Fruit fly (Drosophila melanogaster) whole organism, embryonic: ENCODE data around the gene CG14088.
A peak's percentile ranks its signal among the peaks of the same experiment; 100 is the strongest.

ENCODE experiments used
- Adf1 ChIP-seq: fragments of 200-800 bp; sonication (Bioruptor generic); IDR thresholded peaks from 2 replicates; pipeline ENCODE4 v1.3.6; 2022; ENCODE audit warnings: missing biosample characterization, missing genetic modification characterization
- Atf-2 ChIP-seq: fragments of 200-800 bp; sonication (Bioruptor generic); optimal IDR thresholded peaks from 2 replicates; lab custom pipeline; 2016; ENCODE audit warnings: missing biosample characterization, missing genetic modification characterization
- Bgb ChIP-seq: fragments of 200-800 bp; sonication (Bioruptor generic); IDR thresholded peaks from 2 replicates; pipeline ENCODE4 v1.3.6; 2022; ENCODE audit warnings: missing biosample characterization, missing genetic modification characterization; ENCODE audit not compliant: partially characterized antibody
- BtbVII ChIP-seq: fragments of 200-800 bp; sonication (Bioruptor generic); optimal IDR thresholded peaks from 3 replicates; lab custom pipeline; 2017; ENCODE audit warnings: missing biosample characterization, mild to moderate bottlenecking, missing genetic modification characterization
- CG10209 ChIP-seq: fragments of 200-800 bp; sonication (Bioruptor generic); optimal IDR thresholded peaks from 3 replicates; lab custom pipeline; 2017; ENCODE audit warnings: missing biosample characterization, mild to moderate bottlenecking, missing genetic modification characterization, missing genetic modification reagents
- CG10321 ChIP-seq: fragments of 200-800 bp; sonication (Bioruptor generic); IDR thresholded peaks from 2 replicates; pipeline ENCODE4 v1.3.6; 2022; ENCODE audit warnings: missing biosample characterization, missing genetic modification characterization
- CG10543 ChIP-seq: fragments of 200-800 bp; sonication (Bioruptor generic); optimal IDR thresholded peaks from 3 replicates; lab custom pipeline; 2017; ENCODE audit warnings: missing biosample characterization, mild to moderate bottlenecking, missing genetic modification characterization, moderate library complexity
- CG12104 ChIP-seq: fragments of 200-800 bp; sonication (Bioruptor generic); optimal IDR thresholded peaks from 3 replicates; lab custom pipeline; 2016; ENCODE audit warnings: missing biosample characterization, missing genetic modification characterization
- CG12155 ChIP-seq: fragments of 200-800 bp; sonication (Bioruptor generic); optimal IDR thresholded peaks from 3 replicates; lab custom pipeline; 2016; ENCODE audit warnings: missing biosample characterization, missing genetic modification characterization
- CG12299 ChIP-seq: fragments of 200-800 bp; sonication (Bioruptor generic); optimal IDR thresholded peaks from 2 replicates; lab custom pipeline; 2018; ENCODE audit warnings: missing biosample characterization, mild to moderate bottlenecking, missing genetic modification characterization
- CG13424 ChIP-seq: fragments of 200-800 bp; sonication (Bioruptor generic); optimal IDR thresholded peaks from 2 replicates; lab custom pipeline; 2019; ENCODE audit warnings: missing biosample characterization, mild to moderate bottlenecking, missing genetic modification characterization, moderate library complexity
- CG14710 ChIP-seq: fragments of 200-800 bp; sonication (Bioruptor generic); optimal IDR thresholded peaks from 3 replicates; lab custom pipeline; 2019; ENCODE audit warnings: missing biosample characterization, mild to moderate bottlenecking, missing genetic modification characterization, moderate library complexity
- CG14860 ChIP-seq: fragments of 200-800 bp; sonication (Bioruptor generic); IDR thresholded peaks from 3 replicates; pipeline ENCODE4 v1.3.6; 2022; ENCODE audit warnings: missing biosample characterization, missing genetic modification characterization; ENCODE audit not compliant: partially characterized antibody
- CG15601 ChIP-seq: fragments of 200-800 bp; sonication (Bioruptor generic); optimal IDR thresholded peaks from 3 replicates; lab custom pipeline; 2019; ENCODE audit warnings: missing biosample characterization, mild to moderate bottlenecking, missing genetic modification characterization, moderate library complexity
- CG17186 ChIP-seq: fragments of 200-800 bp; sonication (Bioruptor generic); optimal IDR thresholded peaks from 3 replicates; lab custom pipeline; 2017; ENCODE audit warnings: missing biosample characterization, missing genetic modification reagents, missing genetic modification characterization
- CG17385 ChIP-seq: fragments of 200-800 bp; sonication (Bioruptor generic); optimal IDR thresholded peaks from 3 replicates; lab custom pipeline; 2018; ENCODE audit warnings: missing biosample characterization, mild to moderate bottlenecking, missing genetic modification characterization
- CG18262 ChIP-seq: fragments of 200-800 bp; optimal IDR thresholded peaks from 3 replicates; lab custom pipeline; 2019; ENCODE audit warnings: missing biosample characterization, mild to moderate bottlenecking, missing genetic modification characterization, moderate library complexity
- CG2712 ChIP-seq: fragments of 200-800 bp; optimal IDR thresholded peaks from 3 replicates; lab custom pipeline; 2019; ENCODE audit warnings: missing biosample characterization, mild to moderate bottlenecking, missing genetic modification characterization, moderate library complexity
- CG32767 ChIP-seq: fragments of 200-800 bp; sonication (Bioruptor generic); IDR thresholded peaks from 2 replicates; pipeline ENCODE4 v1.3.6; 2022; ENCODE audit warnings: missing biosample characterization, missing genetic modification characterization
- CG42726 ChIP-seq: fragments of 200-800 bp; sonication (Bioruptor generic); IDR thresholded peaks from 2 replicates; pipeline ENCODE4 v1.3.6; 2022; ENCODE audit warnings: missing biosample characterization, missing genetic modification characterization; ENCODE audit not compliant: partially characterized antibody
- CG4617 ChIP-seq: fragments of 200-800 bp; sonication (Bioruptor generic); optimal IDR thresholded peaks from 3 replicates; lab custom pipeline; 2016; ENCODE audit warnings: missing biosample characterization, missing genetic modification characterization, borderline replicate concordance
- CG5180 ChIP-seq: fragments of 200-800 bp; sonication (Bioruptor generic); optimal IDR thresholded peaks from 3 replicates; lab custom pipeline; 2017; ENCODE audit warnings: missing biosample characterization, missing genetic modification characterization, mild to moderate bottlenecking, moderate library complexity, missing genetic modification reagents
- CG8281 ChIP-seq: fragments of 200-800 bp; sonication (Bioruptor generic); optimal IDR thresholded peaks from 2 replicates; lab custom pipeline; 2018; ENCODE audit warnings: missing biosample characterization, mild to moderate bottlenecking, missing genetic modification characterization, moderate library complexity
- CG8924 ChIP-seq: fragments of 200-800 bp; optimal IDR thresholded peaks from 3 replicates; lab custom pipeline; 2019; ENCODE audit warnings: missing biosample characterization, mild to moderate bottlenecking, missing genetic modification characterization, moderate library complexity
- E2f1 ChIP-seq: fragments of 200-800 bp; sonication (Bioruptor generic); IDR thresholded peaks from 2 replicates; pipeline ENCODE4 v1.3.6; 2022; ENCODE audit warnings: missing biosample characterization, missing genetic modification characterization
- HLH3B ChIP-seq: fragments of 200-800 bp; sonication (Bioruptor generic); IDR thresholded peaks from 2 replicates; pipeline ENCODE4 v1.3.6; 2022; ENCODE audit warnings: missing biosample characterization, missing genetic modification characterization
- Pdp1 ChIP-seq, 2 experiments: fragments of 200-800 bp; sonication (Bioruptor generic); optimal IDR thresholded peaks; 3 replicates each; lab custom pipeline; 2016; ENCODE audit warnings: missing biosample characterization in 2 of 2, missing genetic modification characterization in 2 of 2, mild to moderate bottlenecking in 1 of 2, moderate library complexity in 1 of 2
- Ptx1 ChIP-seq: fragments of 200-800 bp; sonication (Bioruptor generic); IDR thresholded peaks from 2 replicates; pipeline ENCODE4 v1.3.6; 2022; ENCODE audit warnings: missing biosample characterization, missing genetic modification characterization
- Sox102F ChIP-seq: fragments of 200-800 bp; sonication (Bioruptor generic); optimal IDR thresholded peaks from 2 replicates; lab custom pipeline; 2018; ENCODE audit warnings: missing biosample characterization, mild to moderate bottlenecking, missing genetic modification characterization, moderate library complexity
- Vsx1 ChIP-seq: fragments of 200-800 bp; sonication (Bioruptor generic); optimal IDR thresholded peaks from 2 replicates; lab custom pipeline; 2017; ENCODE audit warnings: missing biosample characterization, mild to moderate bottlenecking, missing genetic modification characterization, missing genetic modification reagents
- YL-1 ChIP-seq: fragments of 200-800 bp; sonication (Bioruptor generic); optimal IDR thresholded peaks from 3 replicates; lab custom pipeline; 2017; ENCODE audit warnings: missing biosample characterization, mild to moderate bottlenecking, missing genetic modification characterization
- corto ChIP-seq: fragments of 200-800 bp; sonication (Bioruptor generic); optimal IDR thresholded peaks from 2 replicates; lab custom pipeline; 2016; ENCODE audit warnings: missing biosample characterization, mild to moderate bottlenecking, missing genetic modification characterization, moderate library complexity
- fd96Cb ChIP-seq: fragments of 200-800 bp; sonication (Bioruptor generic); optimal IDR thresholded peaks from 2 replicates; lab custom pipeline; 2018; ENCODE audit warnings: missing biosample characterization, mild to moderate bottlenecking, missing genetic modification characterization, moderate library complexity
- lola ChIP-seq, 3 experiments: fragments of >200 bp in 2 of 3; fragments of 200-800 bp in 1 of 3; sonication (Bioruptor generic) in 1 of 3; optimal IDR thresholded peaks; 2 replicates each; lab custom pipeline; 2017 to 2019; ENCODE audit warnings: missing biosample characterization in 3 of 3, missing genetic modification characterization in 3 of 3, mild to moderate bottlenecking in 1 of 3, moderate library complexity in 1 of 3
- mam ChIP-seq: fragments of 200-800 bp; sonication (Bioruptor generic); optimal IDR thresholded peaks from 3 replicates; lab custom pipeline; 2016; ENCODE audit warnings: missing biosample characterization, missing genetic modification characterization
- oc ChIP-seq: fragments of 200-800 bp; sonication (Bioruptor generic); optimal IDR thresholded peaks from 2 replicates; lab custom pipeline; 2018; ENCODE audit warnings: missing biosample characterization, mild to moderate bottlenecking, missing genetic modification characterization, moderate library complexity
- org-1 ChIP-seq: fragments of 200-800 bp; sonication (Bioruptor generic); optimal IDR thresholded peaks from 2 replicates; lab custom pipeline; 2017; ENCODE audit warnings: missing biosample characterization, missing genetic modification characterization
- pb ChIP-seq: fragments of 200-800 bp; sonication (Bioruptor generic); optimal IDR thresholded peaks from 3 replicates; lab custom pipeline; 2016; ENCODE audit warnings: missing biosample characterization, missing genetic modification characterization
- pnt ChIP-seq: fragments of 200-800 bp; sonication (Bioruptor generic); optimal IDR thresholded peaks from 3 replicates; lab custom pipeline; 2016; ENCODE audit warnings: missing biosample characterization, missing genetic modification characterization
- ranshi ChIP-seq: fragments of 200-800 bp; sonication (Bioruptor generic); IDR thresholded peaks from 2 replicates; pipeline ENCODE4 v1.3.6; 2022; ENCODE audit warnings: missing biosample characterization, missing genetic modification characterization
- sc ChIP-seq, 3 experiments: fragments of >200 bp in 2 of 3; fragments of 200-800 bp in 1 of 3; sonication (Bioruptor generic) in 1 of 3; optimal IDR thresholded peaks; 2 replicates in 2 of 3; 3 replicates in 1 of 3; lab custom pipeline; 2017; ENCODE audit warnings: mild to moderate bottlenecking in 1 of 3, missing biosample characterization in 1 of 3, missing genetic modification characterization in 1 of 3, missing genetic modification reagents in 1 of 3
- scrt ChIP-seq: fragments of 200-800 bp; sonication (Bioruptor generic); optimal IDR thresholded peaks from 2 replicates; lab custom pipeline; 2018; ENCODE audit warnings: missing biosample characterization, mild to moderate bottlenecking, missing genetic modification characterization, moderate library complexity

CG14088 gene

dm6 chr3L:19292440-19293175 is 22.2 kb upstream of the CG14088 start, which contains the start of gene Gbs-76A (continued):
- TF ChIP-seq oc (tag; lab: Kevin White, UChicago) (peak; percentile 89), Pdp1 (GFP tag; optimal IDR thresholded peaks at IDR 0.05; lab: Kevin White, UChicago) (no peak), sc (optimal IDR thresholded peaks at IDR 0.05; lab: Kevin White, UChicago) (no peak), sc (GFP tag; optimal IDR thresholded peaks at IDR 0.05; lab: Kevin White, UChicago) (peak; percentile 75), ranshi (peak; percentile 27; the same call in 1 of the 2 replicates), pb (GFP tag; lab: Kevin White, UChicago) (no peak), HLH3B (GFP tag; lab: Robert Waterston, UW) (peak; percentile 60; the same call in 1 of the 2 replicates), Adf1 (GFP tag; lab: Robert Waterston, UW) (peak; percentile 27; the same call in 1 of the 2 replicates), CG13424 (peak; percentile 89), CG10321 (GFP tag; lab: Robert Waterston, UW) (no peak), CG17186 (no peak), CG12104 (GFP tag; lab: Kevin White, UChicago) (peak; percentile 34), CG12155 (GFP tag; lab: Kevin White, UChicago) (no peak), CG12299 (tag; lab: Kevin White, UChicago) (peak; percentile 74), org-1 (GFP tag; lab: Kevin White, UChicago) (peak; percentile 60), Atf-2 (no peak), CG18262 (tag; lab: Kevin White, UChicago) (peak; percentile 88), CG10209 (GFP tag; lab: Kevin White, UChicago) (peak; percentile 84), CG14710 (peak; percentile 66), lola (GFP tag; optimal IDR thresholded peaks at IDR 0.05; lab: Kevin White, UChicago) (peak in 1 of 3 experiments; percentile 64), YL-1 (peak; percentile 34), pnt (GFP tag; lab: Kevin White, UChicago) (no peak), CG5180 (GFP tag; lab: Kevin White, UChicago) (peak; percentile 67), CG2712 (peak; percentile 84), Vsx1 (GFP tag; lab: Kevin White, UChicago) (peak; percentile 70), CG42726 (no peak), Ptx1 (GFP tag; lab: Robert Waterston, UW) (peak; percentile 84), CG17385 (GFP tag; lab: Kevin White, UChicago) (peak; percentile 85), fd96Cb (tag; lab: Kevin White, UChicago) (peak; percentile 76), CG15601 (tag; lab: Kevin White, UChicago) (peak; percentile 82), corto (GFP tag; lab: Kevin White, UChicago) (peak; percentile 78), CG14860 (peak; percentile 49; the same call in 1 of the 3 replicates), mam (GFP tag; lab: Kevin White, UChicago) (peak; percentile 3), CG8281 (tag; lab: Kevin White, UChicago) (peak; percentile 73), CG4617 (GFP tag; lab: Kevin White, UChicago) (peak; percentile 4), scrt (GFP tag; lab: Kevin White, UChicago) (peak; percentile 77), E2f1 (GFP tag; lab: Robert Waterston, UW) (peak; percentile 53), CG10543 (peak; percentile 85), CG32767 (GFP tag; lab: Robert Waterston, UW) (peak; percentile 75), Bgb (GFP tag; lab: Robert Waterston, UW) (no peak), CG8924 (tag; lab: Kevin White, UChicago) (peak; percentile 88), Sox102F (GFP tag; lab: Kevin White, UChicago) (peak; percentile 86), BtbVII (GFP tag; lab: Kevin White, UChicago) (peak; percentile 84)
